Worm (Caenorhabditis elegans): ENCODE results near the gene str-35.

str-35 gene

ce11 chrV:4486626-4487025, 12.0 kb downstream of the str-35 start:
- TF ChIP-seq unc-62 (GFP tag; optimal IDR thresholded peaks at IDR 0.05): peak; percentile 46
- no peak for TF ChIP-seq mel-28 (tag; optimal IDR thresholded peaks at IDR 0.05; ENCODE audit: borderline replicate concordance)

- TF ChIP-seq aptf-2 (GFP tag; conservative IDR thresholded peaks at IDR 0.05) (peak; percentile 61; the same call in 1 of the 2 replicates), nhr-179 (tag; optimal IDR thresholded peaks at IDR 0.05) (no peak)
These were observed 13.2 kb downstream of the str-35 start for ce11 chrV:4487888-4488287.

ce11 chrV:4488989-4489388, 14.3 kb downstream of the str-35 start:
- TF ChIP-seq akir-1 (GFP tag; optimal IDR thresholded peaks at IDR 0.05) (no peak), unc-130 (GFP tag; optimal IDR thresholded peaks at IDR 0.05) (no peak), lsy-27 (tag; optimal IDR thresholded peaks at IDR 0.05; ENCODE audit: borderline replicate concordance, insufficient read depth) (no peak), egl-44 (GFP tag; IDR thresholded peaks at IDR 0.05) (no peak), rpc-1 (optimal IDR thresholded peaks at IDR 0.05) (no peak), rpc-1 (tag; optimal IDR thresholded peaks at IDR 0.05) (no peak), cebp-1 (GFP tag; IDR thresholded peaks at IDR 0.05) (no peak), cebp-1 (tag; optimal IDR thresholded peaks at IDR 0.05) (no peak), nfya-2 (GFP tag; IDR thresholded peaks at IDR 0.05) (no peak), F57C9.4 (tag; optimal IDR thresholded peaks at IDR 0.05) (no peak), him-1 (tag; optimal IDR thresholded peaks at IDR 0.05) (no peak), lag-1 (GFP tag; IDR thresholded peaks at IDR 0.05) (no peak), ceh-91 (GFP tag; IDR thresholded peaks at IDR 0.05) (no peak), tlf-1 (GFP tag; optimal IDR thresholded peaks at IDR 0.05) (no peak), nhr-27 (tag; optimal IDR thresholded peaks at IDR 0.05) (no peak), cebp-2 (GFP tag; IDR thresholded peaks at IDR 0.05) (no peak), snpc-4 (GFP tag; optimal IDR thresholded peaks at IDR 0.05) (no peak), snpc-4 (tag; optimal IDR thresholded peaks at IDR 0.05) (no peak)

- TF ChIP-seq nfyb-1 (GFP tag; IDR thresholded peaks at IDR 0.05) (no peak), F57A8.1 (GFP tag; optimal IDR thresholded peaks at IDR 0.05) (no peak), madf-3 (GFP tag; IDR thresholded peaks at IDR 0.05) (no peak), Y95B8A.8 (GFP tag; IDR thresholded peaks at IDR 0.05) (no peak), snpc-1.1 (tag; optimal IDR thresholded peaks at IDR 0.05; ENCODE audit: insufficient read depth) (no peak), cebp-1 (GFP tag; IDR thresholded peaks at IDR 0.05) (no peak), cebp-1 (tag; optimal IDR thresholded peaks at IDR 0.05) (no peak), nhr-90 (tag; optimal IDR thresholded peaks at IDR 0.05) (no peak), snpc-4 (GFP tag; optimal IDR thresholded peaks at IDR 0.05) (no peak), snpc-4 (tag; optimal IDR thresholded peaks at IDR 0.05) (no peak), attf-3 (GFP tag; conservative IDR thresholded peaks at IDR 0.05) (no peak), ama-1 (optimal IDR thresholded peaks at IDR 0.05) (no peak), ama-1 (GFP tag; optimal IDR thresholded peaks at IDR 0.05) (no peak), nhr-80 (tag; optimal IDR thresholded peaks at IDR 0.05) (no peak), pbrm-1 (GFP tag; IDR thresholded peaks at IDR 0.05) (no peak), K11D2.4 (GFP tag; IDR thresholded peaks at IDR 0.05) (no peak)
These were observed 15.2 kb downstream of the str-35 start for ce11 chrV:4489893-4490292.

All from whole organism, young adult.